Worm (Caenorhabditis elegans) whole organism, early embryonic: ENCODE measurements around the gene citk-1.

Experiments used
- F13C5.2 ChIP-seq: sonication (generic microtip); optimal IDR thresholded peaks from 2 replicates; lab custom pipeline; 2017; ENCODE audit warnings: mild to moderate bottlenecking, missing genetic modification characterization, inconsistent platforms, missing compliant biosample characterization
- ama-1 ChIP-seq: fragments of 150-350 bp; optimal IDR thresholded peaks from 2 replicates; lab custom pipeline; 2014
- ceh-36 ChIP-seq: sonication (generic microtip); optimal IDR thresholded peaks from 2 replicates; lab custom pipeline; 2016; ENCODE audit warnings: missing genetic modification characterization, inconsistent platforms, missing compliant biosample characterization
- ets-7 ChIP-seq: sonication (generic microtip); optimal IDR thresholded peaks from 2 replicates; lab custom pipeline; 2016; ENCODE audit warnings: missing genotype, missing genetic modification characterization, missing compliant biosample characterization
- hmbx-1 ChIP-seq: sonication (generic microtip); optimal IDR thresholded peaks from 2 replicates; lab custom pipeline; 2016; ENCODE audit warnings: mild to moderate bottlenecking, missing genetic modification characterization, missing compliant biosample characterization
- scrt-1 ChIP-seq: fragments of 200-800 bp; sonication (Bioruptor generic); IDR thresholded peaks from 2 replicates; pipeline ENCODE4 v1.3.6; 2022; ENCODE audit warnings: missing genetic modification characterization, missing compliant biosample characterization
- tbx-37 ChIP-seq: fragments of 200-800 bp; sonication (Bioruptor generic); conservative IDR thresholded peaks from 2 replicates; pipeline ENCODE4 v1.3.6; 2022; ENCODE audit warnings: missing genetic modification reagents, missing genetic modification characterization, missing compliant biosample characterization
- tra-4 ChIP-seq: sonication (generic microtip); optimal IDR thresholded peaks from 2 replicates; lab custom pipeline; 2017; ENCODE audit warnings: missing genetic modification characterization, missing compliant biosample characterization

ce11 chrII:13888278-13888677, 20.4 kb upstream of the citk-1 start, which contains the start of gene mcd-1:
- no peak for TF ChIP-seq scrt-1 (GFP tag; lab: Robert Waterston, UW)
- no peak for TF ChIP-seq ama-1
- no peak for TF ChIP-seq ceh-36
- TF ChIP-seq tra-4, result no peak
- TF ChIP-seq F13C5.2 (tag; lab: Kevin White, UChicago), result no peak
- no peak for TF ChIP-seq hmbx-1
- no peak for TF ChIP-seq tbx-37
- TF ChIP-seq ets-7 (tag; lab: Kevin White, UChicago), result no peak
